Worm (Caenorhabditis elegans): ENCODE results near the gene ZK154.4.
A peak's percentile ranks its signal among the peaks of the same experiment; 100 is the strongest.

Gene ZK154.4

ce11 chrX:7773714-7774318, 8.4 kb downstream of the ZK154.4 start (continued):
- TF ChIP-seq lir-3 (tag; optimal IDR thresholded peaks at IDR 0.05) (peak; percentile 19), hmg-1.1 (GFP tag; IDR thresholded peaks at IDR 0.05) (peak; percentile 68), dmd-6 (GFP tag; IDR thresholded peaks at IDR 0.05) (peak; percentile 21; the same call in 1 of the 2 replicates), egl-27 (tag; optimal IDR thresholded peaks at IDR 0.05) (no peak), Y5F2A.4 (GFP tag; optimal IDR thresholded peaks at IDR 0.05) (peak; percentile 41)

- TF ChIP-seq mxl-3 (GFP tag; optimal IDR thresholded peaks at IDR 0.05) (no peak), hlh-11 (tag; optimal IDR thresholded peaks at IDR 0.05) (no peak), mxl-2 (GFP tag; conservative IDR thresholded peaks at IDR 0.05) (no peak), hif-1 (tag; optimal IDR thresholded peaks at IDR 0.05) (no peak), mep-1 (tag; optimal IDR thresholded peaks at IDR 0.05) (no peak), sdz-12 (GFP tag; optimal IDR thresholded peaks at IDR 0.05) (no peak), unc-62 (GFP tag; optimal IDR thresholded peaks at IDR 0.05 in 1 of 2) (peak in 1 of 2 experiments; percentile 24), unc-62 (tag; optimal IDR thresholded peaks at IDR 0.05) (no peak)
Observed at ce11 chrX:7752770-7753169, 29.4 kb downstream of the ZK154.4 start, which contains the start of gene deg-1. Gene deg-1 (plus strand): TSS chrX:7753070.

- peak in 1 of 2 experiments; percentile 24 for TF ChIP-seq unc-62 (GFP tag; optimal IDR thresholded peaks at IDR 0.05 in 1 of 2)
- TF ChIP-seq unc-62 (tag; optimal IDR thresholded peaks at IDR 0.05) = no peak
- TF ChIP-seq F37D6.2 (tag; optimal IDR thresholded peaks at IDR 0.05) = no peak
Observed at ce11 chrX:7750084-7750483, 32.1 kb downstream of the ZK154.4 start.

ce11 chrX:7745386-7745785, 36.8 kb downstream of the ZK154.4 start:
- peak in 1 of 2 experiments; percentile 4 for TF ChIP-seq unc-62 (GFP tag; optimal IDR thresholded peaks at IDR 0.05 in 1 of 2)
- no peak for TF ChIP-seq unc-62 (tag; optimal IDR thresholded peaks at IDR 0.05)
- no peak for TF ChIP-seq T26A8.4 (GFP tag; IDR thresholded peaks at IDR 0.05)
- no peak for TF ChIP-seq mxl-3 (GFP tag; optimal IDR thresholded peaks at IDR 0.05)
- no peak for TF ChIP-seq lim-7 (GFP tag; IDR thresholded peaks at IDR 0.05)
- TF ChIP-seq Y105C5A.15 (GFP tag; IDR thresholded peaks at IDR 0.05) = no peak

ce11 chrX:7743939-7744338, 38.3 kb downstream of the ZK154.4 start, which contains the start of gene ref-2:
Gene ref-2 (plus strand): TSS chrX:7744239.
- TF ChIP-seq daf-19 (GFP tag; conservative IDR thresholded peaks at IDR 0.05) = no peak
- no peak for TF ChIP-seq ama-1 (optimal IDR thresholded peaks at IDR 0.05)
- no peak for TF ChIP-seq nhr-25 (tag; optimal IDR thresholded peaks at IDR 0.05; ENCODE audit: borderline replicate concordance, insufficient read depth)
- no peak for TF ChIP-seq lim-7 (GFP tag; IDR thresholded peaks at IDR 0.05)
- TF ChIP-seq rbr-2 (tag; optimal IDR thresholded peaks at IDR 0.05) = no peak
- TF ChIP-seq snpc-4 (tag; optimal IDR thresholded peaks at IDR 0.05) = no peak
- no peak for TF ChIP-seq nhr-41 (GFP tag; IDR thresholded peaks at IDR 0.05)
- no peak for TF ChIP-seq Y75B8A.6 (GFP tag; IDR thresholded peaks at IDR 0.05)
- no peak for TF ChIP-seq aha-1 (tag)
- no peak for TF ChIP-seq ceh-82 (tag; optimal IDR thresholded peaks at IDR 0.05)
- no peak for TF ChIP-seq F10B5.3 (tag; optimal IDR thresholded peaks at IDR 0.05)
- TF ChIP-seq mdt-29 (GFP tag; IDR thresholded peaks at IDR 0.05) = no peak
- no peak for TF ChIP-seq unc-130 (GFP tag; optimal IDR thresholded peaks at IDR 0.05)
- no peak for TF ChIP-seq zag-1 (tag; optimal IDR thresholded peaks at IDR 0.05)
- TF ChIP-seq F37D6.2 (tag; optimal IDR thresholded peaks at IDR 0.05) = no peak
- no peak for TF ChIP-seq madf-9 (GFP tag; conservative IDR thresholded peaks at IDR 0.05)
- TF ChIP-seq mes-2 (tag; optimal IDR thresholded peaks at IDR 0.05; ENCODE audit: poor library complexity, severe bottlenecking) = no peak
- TF ChIP-seq ceh-32 (tag; optimal IDR thresholded peaks at IDR 0.05; ENCODE audit: poor library complexity) = no peak
- no peak for TF ChIP-seq madf-5 (GFP tag; IDR thresholded peaks at IDR 0.05)

Data from whole organism, L4 larva.